Fruit fly (Drosophila melanogaster) whole organism, embryonic: ENCODE data around the gene Cpr64Ab.

ENCODE experiments used
- Ada2b ChIP-seq: fragments of 200-800 bp; sonication (Bioruptor generic); IDR thresholded peaks from 2 replicates; pipeline ENCODE4 v1.3.6; 2022; ENCODE audit warnings: missing biosample characterization, missing genetic modification characterization
- Bdp1 ChIP-seq: fragments of 200-800 bp; sonication (Bioruptor generic); optimal IDR thresholded peaks from 3 replicates; lab custom pipeline; 2016; ENCODE audit warnings: missing biosample characterization, missing genetic modification characterization
- CG10565 ChIP-seq: fragments of 200-800 bp; sonication (Bioruptor generic); optimal IDR thresholded peaks from 3 replicates; lab custom pipeline; 2016; ENCODE audit warnings: missing biosample characterization, mild to moderate bottlenecking, missing genetic modification characterization
- CG12769 ChIP-seq: fragments of 200-800 bp; sonication (Bioruptor generic); optimal IDR thresholded peaks from 2 replicates; lab custom pipeline; 2019; ENCODE audit warnings: missing biosample characterization, mild to moderate bottlenecking, missing genetic modification characterization, moderate library complexity
- CG14667 ChIP-seq: fragments of 200-800 bp; sonication (Bioruptor generic); IDR thresholded peaks from 2 replicates; pipeline ENCODE4 v1.3.6; 2022; ENCODE audit warnings: missing biosample characterization, missing genetic modification characterization
- CG1602 ChIP-seq: fragments of 200-800 bp; sonication (Bioruptor generic); optimal IDR thresholded peaks from 3 replicates; lab custom pipeline; 2016; ENCODE audit warnings: missing biosample characterization, missing genetic modification characterization
- CG1603 ChIP-seq: fragments of 200-800 bp; sonication (Bioruptor generic); optimal IDR thresholded peaks from 2 replicates; lab custom pipeline; 2019; ENCODE audit warnings: missing biosample characterization, mild to moderate bottlenecking, missing genetic modification characterization, moderate library complexity
- CG16813 ChIP-seq: fragments of 200-800 bp; sonication (Bioruptor generic); IDR thresholded peaks from 3 replicates; pipeline ENCODE4 v1.3.6; 2022; ENCODE audit warnings: missing biosample characterization, missing genetic modification characterization; ENCODE audit not compliant: partially characterized antibody
- CG18262 ChIP-seq: fragments of 200-800 bp; optimal IDR thresholded peaks from 3 replicates; lab custom pipeline; 2019; ENCODE audit warnings: missing biosample characterization, mild to moderate bottlenecking, missing genetic modification characterization, moderate library complexity
- CG30020 ChIP-seq: fragments of 200-800 bp; optimal IDR thresholded peaks from 2 replicates; lab custom pipeline; 2019; ENCODE audit warnings: missing biosample characterization, mild to moderate bottlenecking, missing genetic modification characterization, moderate library complexity
- CG3281 ChIP-seq: fragments of 200-800 bp; sonication (Bioruptor generic); optimal IDR thresholded peaks from 3 replicates; lab custom pipeline; 2017; ENCODE audit warnings: missing biosample characterization, mild to moderate bottlenecking, missing genetic modification characterization
- CG33213 ChIP-seq: fragments of 200-800 bp; sonication (Bioruptor generic); optimal IDR thresholded peaks from 3 replicates; lab custom pipeline; 2016; ENCODE audit warnings: missing biosample characterization, missing genetic modification characterization
- CG34422 ChIP-seq: fragments of 200-800 bp; sonication (Bioruptor generic); IDR thresholded peaks from 3 replicates; pipeline ENCODE4 v1.3.6; 2022; ENCODE audit warnings: missing biosample characterization, missing genetic modification characterization
- CG4820 ChIP-seq: fragments of 200-800 bp; sonication (Bioruptor generic); optimal IDR thresholded peaks from 3 replicates; lab custom pipeline; 2016; ENCODE audit warnings: missing biosample characterization, missing genetic modification characterization
- CG5180 ChIP-seq: fragments of 200-800 bp; sonication (Bioruptor generic); optimal IDR thresholded peaks from 3 replicates; lab custom pipeline; 2017; ENCODE audit warnings: missing biosample characterization, missing genetic modification characterization, mild to moderate bottlenecking, moderate library complexity, missing genetic modification reagents
- CG8290 ChIP-seq, 3 experiments: fragments of 200-800 bp; sonication (Bioruptor generic); optimal IDR thresholded peaks; 2 replicates each; lab custom pipeline; 2016 to 2019; ENCODE audit warnings: missing biosample characterization in 3 of 3, missing genetic modification characterization in 3 of 3, mild to moderate bottlenecking in 2 of 3, moderate library complexity in 1 of 3
- CTCF ChIP-seq: fragments of 200-800 bp; sonication (Bioruptor generic); optimal IDR thresholded peaks from 2 replicates; lab custom pipeline; 2017; ENCODE audit warnings: missing biosample characterization, mild to moderate bottlenecking, missing genetic modification characterization, moderate library complexity
- Drgx ChIP-seq: fragments of 200-800 bp; sonication (Bioruptor generic); IDR thresholded peaks from 2 replicates; pipeline ENCODE4 v1.3.6; 2022; ENCODE audit warnings: missing biosample characterization, missing genetic modification characterization
- GATAe ChIP-seq: fragments of 200-800 bp; sonication (Bioruptor generic); conservative IDR thresholded peaks from 2 replicates; pipeline ENCODE4 v1.3.6; 2022; ENCODE audit warnings: missing biosample characterization, missing genetic modification characterization
- HLH4C ChIP-seq: fragments of 200-800 bp; sonication (Bioruptor generic); IDR thresholded peaks from 3 replicates; pipeline ENCODE4 v1.3.6; 2022; ENCODE audit warnings: missing biosample characterization, missing genetic modification characterization; ENCODE audit not compliant: partially characterized antibody
- NC2β ChIP-seq: fragments of 200-800 bp; sonication (Bioruptor generic); optimal IDR thresholded peaks from 2 replicates; lab custom pipeline; 2016; ENCODE audit warnings: missing biosample characterization, missing genetic modification characterization
- Oaz ChIP-seq: fragments of 200-800 bp; sonication (Bioruptor generic); IDR thresholded peaks from 2 replicates; pipeline ENCODE4 v1.3.6; 2022; ENCODE audit warnings: missing biosample characterization, missing genetic modification characterization
- Rfx ChIP-seq: fragments of 200-800 bp; sonication (Bioruptor generic); IDR thresholded peaks from 2 replicates; pipeline ENCODE4 v1.3.6; 2022; ENCODE audit warnings: missing biosample characterization, missing genetic modification characterization
- Xrp1 ChIP-seq: fragments of 200-800 bp; sonication (Bioruptor generic); IDR thresholded peaks from 2 replicates; pipeline ENCODE4 v1.3.6; 2022; ENCODE audit warnings: missing biosample characterization, missing genetic modification characterization
- ara ChIP-seq: fragments of 200-800 bp; sonication (Bioruptor generic); IDR thresholded peaks from 2 replicates; pipeline ENCODE4 v1.3.6; 2022; ENCODE audit warnings: missing biosample characterization, missing genetic modification characterization
- cas ChIP-seq: fragments of 200-800 bp; sonication (Bioruptor generic); IDR thresholded peaks from 2 replicates; pipeline ENCODE4 v1.3.6; 2022; ENCODE audit warnings: missing biosample characterization, missing genetic modification characterization
- cg ChIP-seq: fragments of 200-800 bp; sonication (Bioruptor generic); optimal IDR thresholded peaks from 3 replicates; lab custom pipeline; 2019; ENCODE audit warnings: missing biosample characterization, mild to moderate bottlenecking, missing genetic modification characterization, moderate library complexity
- chm ChIP-seq: fragments of 200-800 bp; sonication (Bioruptor generic); IDR thresholded peaks from 2 replicates; pipeline ENCODE4 v1.3.6; 2022; ENCODE audit warnings: missing biosample characterization, missing genetic modification characterization
- ci ChIP-seq: fragments of 200-800 bp; sonication (Bioruptor generic); IDR thresholded peaks from 3 replicates; pipeline ENCODE4 v1.3.6; 2022; ENCODE audit warnings: missing biosample characterization, missing genetic modification characterization
- croc ChIP-seq: fragments of 200-800 bp; sonication (Bioruptor generic); conservative IDR thresholded peaks from 3 replicates; pipeline ENCODE4 v1.3.6; 2022; ENCODE audit warnings: missing biosample characterization, missing genetic modification characterization
- crp ChIP-seq, 2 experiments: fragments of 200-800 bp; sonication (Bioruptor generic); optimal IDR thresholded peaks; 2 replicates in 1 of 2; 3 replicates in 1 of 2; lab custom pipeline; 2017; ENCODE audit warnings: missing biosample characterization in 2 of 2, missing genetic modification characterization in 2 of 2, mild to moderate bottlenecking in 1 of 2, moderate library complexity in 1 of 2
- dmrt11E ChIP-seq: fragments of 200-800 bp; sonication (Bioruptor generic); optimal IDR thresholded peaks from 3 replicates; lab custom pipeline; 2018; ENCODE audit warnings: missing biosample characterization, mild to moderate bottlenecking, missing genetic modification characterization, moderate library complexity
- emc ChIP-seq: fragments of 200-800 bp; sonication (Bioruptor generic); optimal IDR thresholded peaks from 2 replicates; lab custom pipeline; 2016; ENCODE audit warnings: missing biosample characterization, missing genetic modification characterization
- fd102C ChIP-seq: fragments of 200-800 bp; sonication (Bioruptor generic); optimal IDR thresholded peaks from 2 replicates; lab custom pipeline; 2018; ENCODE audit warnings: missing biosample characterization, mild to moderate bottlenecking, missing genetic modification characterization, moderate library complexity
- fu2 ChIP-seq: fragments of 200-800 bp; sonication (Bioruptor generic); optimal IDR thresholded peaks from 2 replicates; lab custom pipeline; 2016; ENCODE audit warnings: missing biosample characterization, missing genetic modification characterization
- gce ChIP-seq: fragments of 200-800 bp; sonication (Bioruptor generic); IDR thresholded peaks from 3 replicates; pipeline ENCODE4 v1.3.6; 2022; ENCODE audit warnings: missing biosample characterization, missing genetic modification characterization
- gsb ChIP-seq: fragments of 200-800 bp; sonication (Bioruptor generic); IDR thresholded peaks from 2 replicates; pipeline ENCODE4 v1.3.6; 2022; ENCODE audit warnings: missing biosample characterization, missing genetic modification characterization
- hb ChIP-seq: fragments of 200-800 bp; sonication (Bioruptor generic); IDR thresholded peaks from 3 replicates; pipeline ENCODE4 v1.3.6; 2022; ENCODE audit warnings: missing biosample characterization, missing genetic modification characterization; ENCODE audit not compliant: partially characterized antibody
- jumu ChIP-seq: fragments of 200-800 bp; sonication (Bioruptor generic); optimal IDR thresholded peaks from 3 replicates; lab custom pipeline; 2016; ENCODE audit warnings: missing biosample characterization, missing genetic modification characterization
- klu ChIP-seq: fragments of 200-800 bp; sonication (Bioruptor generic); IDR thresholded peaks from 2 replicates; pipeline ENCODE4 v1.3.6; 2022; ENCODE audit warnings: missing biosample characterization, missing genetic modification characterization
- nerfin-2 ChIP-seq: fragments of 200-800 bp; sonication (Bioruptor generic); IDR thresholded peaks from 2 replicates; pipeline ENCODE4 v1.3.6; 2022; ENCODE audit warnings: missing biosample characterization, missing genetic modification characterization; ENCODE audit not compliant: partially characterized antibody
- pan ChIP-seq, 4 experiments: fragments of >200 bp in 3 of 4; fragments of 200-800 bp in 1 of 4; sonication (Bioruptor generic) in 1 of 4; optimal IDR thresholded peaks in 3 of 4; IDR thresholded peaks in 1 of 4; 2 replicates each; pipeline versions ENCODE4 v1.3.6 to Lab custom; 2017 to 2022; ENCODE audit warnings: missing biosample characterization in 2 of 4, missing genetic modification characterization in 2 of 4, mixed read lengths in 1 of 4
- prd ChIP-seq, 3 experiments: fragments of >200 bp in 2 of 3; fragments of 200-800 bp in 1 of 3; sonication (Bioruptor generic) in 1 of 3; optimal IDR thresholded peaks in 2 of 3; IDR thresholded peaks in 1 of 3; 2 replicates in 2 of 3; 3 replicates in 1 of 3; pipeline versions ENCODE4 v1.3.6 to Lab custom; 2017 to 2022; ENCODE audit warnings: missing biosample characterization in 1 of 3, missing genetic modification characterization in 1 of 3
- ranshi ChIP-seq: fragments of 200-800 bp; sonication (Bioruptor generic); IDR thresholded peaks from 2 replicates; pipeline ENCODE4 v1.3.6; 2022; ENCODE audit warnings: missing biosample characterization, missing genetic modification characterization
- scrt ChIP-seq: fragments of 200-800 bp; sonication (Bioruptor generic); optimal IDR thresholded peaks from 2 replicates; lab custom pipeline; 2018; ENCODE audit warnings: missing biosample characterization, mild to moderate bottlenecking, missing genetic modification characterization, moderate library complexity
- sd ChIP-seq: fragments of 200-800 bp; sonication (Bioruptor generic); optimal IDR thresholded peaks from 3 replicates; lab custom pipeline; 2018; ENCODE audit warnings: missing biosample characterization, mild to moderate bottlenecking, missing genetic modification characterization, moderate library complexity
- sens ChIP-seq: fragments of 200-800 bp; sonication (Bioruptor generic); peaks from one replicate; lab custom pipeline; 2016; ENCODE audit warnings: missing biosample characterization, missing genetic modification characterization
- sens-2 ChIP-seq: fragments of 200-800 bp; sonication (Bioruptor generic); IDR thresholded peaks from 2 replicates; pipeline ENCODE4 v1.3.6; 2022; ENCODE audit warnings: missing biosample characterization, missing genetic modification characterization
- unc-4 ChIP-seq: fragments of 200-800 bp; sonication (Bioruptor generic); IDR thresholded peaks from 2 replicates; pipeline ENCODE4 v1.3.6; 2022; ENCODE audit warnings: missing biosample characterization, missing genetic modification characterization; ENCODE audit not compliant: partially characterized antibody

The Cpr64Ab gene

dm6 chr3L:4230357-4230901 is 19.1 kb upstream of the Cpr64Ab start (continued):
- peak; percentile 86 for TF ChIP-seq CG14667
- TF ChIP-seq Bdp1 (GFP tag; lab: Kevin White, UChicago) = peak; percentile 84
- TF ChIP-seq CG18262 (tag; lab: Kevin White, UChicago) = peak; percentile 98
- peak; percentile 69 for TF ChIP-seq Rfx (GFP tag; lab: Robert Waterston, UW)
- peak; percentile 100 for TF ChIP-seq sens (GFP tag; lab: Kevin White, UChicago)
- TF ChIP-seq fd102C (GFP tag; lab: Kevin White, UChicago) = peak; percentile 97
- TF ChIP-seq NC2β (GFP tag; lab: Kevin White, UChicago) = peak; percentile 94
- TF ChIP-seq fu2 (GFP tag; lab: Kevin White, UChicago) = peak; percentile 68
- TF ChIP-seq CG5180 (GFP tag; lab: Kevin White, UChicago) = peak; percentile 85
- no peak for TF ChIP-seq nerfin-2
- peak; percentile 82 for TF ChIP-seq ranshi
- TF ChIP-seq CTCF (GFP tag; lab: Kevin White, UChicago) = peak; percentile 44
- peak; percentile 93 for TF ChIP-seq CG1602 (GFP tag; lab: Kevin White, UChicago)
- no peak for TF ChIP-seq CG16813 (GFP tag; lab: Robert Waterston, UW)
- TF ChIP-seq hb (GFP tag; lab: Robert Waterston, UW) = no peak
- peak; percentile 83 for TF ChIP-seq CG30020 (tag; lab: Kevin White, UChicago)
- peak; percentile 87 for TF ChIP-seq sens-2 (GFP tag; lab: Robert Waterston, UW)
- peak; percentile 95 for TF ChIP-seq croc (GFP tag; lab: Robert Waterston, UW)
- 0 out of 2 replicates have a peak, but pooled peaks have one; percentile 36 for TF ChIP-seq gsb
- TF ChIP-seq dmrt11E (tag; lab: Kevin White, UChicago) = peak; percentile 98
- TF ChIP-seq Oaz (GFP tag; lab: Robert Waterston, UW) = no peak; the same call in 1 of the 2 replicates
- TF ChIP-seq pan (optimal IDR thresholded peaks at IDR 0.05; lab: Kevin White, UChicago) = no peak
- peak in 1 of 2 experiments; percentile 82 for TF ChIP-seq pan (GFP tag; optimal IDR thresholded peaks at IDR 0.05 in 1 of 2, IDR thresholded peaks at IDR 0.05 in 1 of 2)
- TF ChIP-seq CG3281 (GFP tag; lab: Kevin White, UChicago) = peak; percentile 58
- peak; percentile 88 for TF ChIP-seq ci (GFP tag; lab: Robert Waterston, UW)
- TF ChIP-seq emc = peak; percentile 62
- peak; percentile 69 for TF ChIP-seq klu (GFP tag; lab: Robert Waterston, UW)
- peak in 1 of 2 experiments; percentile 66 for TF ChIP-seq crp (GFP tag; optimal IDR thresholded peaks at IDR 0.05; lab: Kevin White, UChicago)
- TF ChIP-seq Drgx (GFP tag; lab: Robert Waterston, UW) = peak; percentile 91
- peak; percentile 94 for TF ChIP-seq jumu
- TF ChIP-seq unc-4 (GFP tag; lab: Robert Waterston, UW) = no peak
- peak; percentile 81 for TF ChIP-seq chm (GFP tag; lab: Robert Waterston, UW)
- peak; percentile 94 for TF ChIP-seq CG1603
- TF ChIP-seq cg (GFP tag; lab: Kevin White, UChicago) = peak; percentile 69
- peak; percentile 51 for TF ChIP-seq sd (tag; lab: Kevin White, UChicago)
- TF ChIP-seq CG10565 = peak; percentile 66
- peak; percentile 96 for TF ChIP-seq CG8290 (GFP tag; optimal IDR thresholded peaks at IDR 0.05; lab: Kevin White, UChicago)
- TF ChIP-seq CG8290 (tag; optimal IDR thresholded peaks at IDR 0.05; lab: Kevin White, UChicago) = peak; percentile 48 to 93
- TF ChIP-seq CG4820 (GFP tag; lab: Kevin White, UChicago) = peak; percentile 96
- peak; percentile 79 for TF ChIP-seq CG12769 (tag; lab: Kevin White, UChicago)
- TF ChIP-seq cas (GFP tag; lab: Robert Waterston, UW) = no peak
- peak; percentile 71 for TF ChIP-seq scrt (GFP tag; lab: Kevin White, UChicago)
- peak; percentile 84 for TF ChIP-seq gce (GFP tag; lab: Robert Waterston, UW)
- TF ChIP-seq HLH4C (GFP tag; lab: Robert Waterston, UW) = no peak
- TF ChIP-seq CG34422 (GFP tag; lab: Robert Waterston, UW) = peak; percentile 81; the same call in 2 of the 3 replicates
- peak; percentile 85 for TF ChIP-seq CG33213 (GFP tag; lab: Kevin White, UChicago)
- TF ChIP-seq ara (GFP tag; lab: Robert Waterston, UW) = peak; percentile 93
- TF ChIP-seq Ada2b (GFP tag; lab: Robert Waterston, UW) = peak; percentile 65
- no peak for TF ChIP-seq GATAe (GFP tag; lab: Robert Waterston, UW)
- no peak for TF ChIP-seq prd (optimal IDR thresholded peaks at IDR 0.05; lab: Kevin White, UChicago)
- peak; percentile 98 for TF ChIP-seq prd (GFP tag; IDR thresholded peaks at IDR 0.05; lab: Robert Waterston, UW)
- TF ChIP-seq Xrp1 (GFP tag; lab: Robert Waterston, UW) = peak; percentile 97
